Worm (Caenorhabditis elegans) whole organism, late embryonic: ENCODE data around the gene mgrn-1.

Experiments
- F13H6.1 ChIP-seq: sonication (generic microtip); optimal IDR thresholded peaks from 2 replicates; lab custom pipeline; 2016; ENCODE audit warnings: missing genetic modification characterization, missing compliant biosample characterization
- K09A11.1 ChIP-seq: sonication (generic microtip); optimal IDR thresholded peaks from 2 replicates; lab custom pipeline; 2017; ENCODE audit warnings: antibody characterized with exemption, mild to moderate bottlenecking, missing genetic modification characterization, missing compliant biosample characterization; ENCODE audit not compliant: insufficient read depth
- T23F11.4 ChIP-seq: fragments of 200-800 bp; sonication (Bioruptor generic); optimal IDR thresholded peaks from 2 replicates; lab custom pipeline; 2018; ENCODE audit warnings: mild to moderate bottlenecking, missing genetic modification characterization, missing compliant biosample characterization
- ama-1 ChIP-seq: fragments of 150-350 bp; optimal IDR thresholded peaks from 2 replicates; lab custom pipeline; 2014
- ceh-18 ChIP-seq: sonication (generic microtip); optimal IDR thresholded peaks from 2 replicates; lab custom pipeline; 2016; ENCODE audit warnings: missing genetic modification characterization, missing compliant biosample characterization
- ceh-19 ChIP-seq: fragments of 200-800 bp; sonication (Bioruptor generic); optimal IDR thresholded peaks from 2 replicates; lab custom pipeline; 2018; ENCODE audit warnings: mild to moderate bottlenecking, missing genetic modification characterization, missing compliant biosample characterization
- ceh-22 ChIP-seq: sonication (generic microtip); optimal IDR thresholded peaks from 2 replicates; lab custom pipeline; 2017; ENCODE audit warnings: missing biosample characterization, missing genetic modification characterization
- ceh-31 ChIP-seq: sonication (generic microtip); optimal IDR thresholded peaks from 2 replicates; lab custom pipeline; 2016; ENCODE audit warnings: missing genetic modification characterization, missing compliant biosample characterization
- ceh-45 ChIP-seq: fragments of 200-800 bp; sonication (Bioruptor generic); IDR thresholded peaks from 2 replicates; pipeline ENCODE4 v1.3.6; 2022; ENCODE audit warnings: missing genetic modification reagents, missing genetic modification characterization, missing compliant biosample characterization
- ceh-9 ChIP-seq: sonication (generic microtip); optimal IDR thresholded peaks from 2 replicates; lab custom pipeline; 2016; ENCODE audit warnings: mild to moderate bottlenecking, missing genetic modification characterization, inconsistent platforms, missing compliant biosample characterization
- che-1 ChIP-seq: sonication (generic microtip); optimal IDR thresholded peaks from 2 replicates; lab custom pipeline; 2016; ENCODE audit warnings: mild to moderate bottlenecking, missing genetic modification characterization, missing compliant biosample characterization
- dmd-4 ChIP-seq: sonication (generic microtip); optimal IDR thresholded peaks from 2 replicates; lab custom pipeline; 2016; ENCODE audit warnings: borderline replicate concordance, missing genetic modification characterization, missing compliant biosample characterization
- dve-1 ChIP-seq: sonication (generic microtip); optimal IDR thresholded peaks from 2 replicates; lab custom pipeline; 2017; ENCODE audit warnings: antibody characterized with exemption, mild to moderate bottlenecking, missing genetic modification characterization, missing compliant biosample characterization
- elt-4 ChIP-seq: sonication (generic microtip); optimal IDR thresholded peaks from 2 replicates; lab custom pipeline; 2016; ENCODE audit warnings: missing genetic modification characterization, missing compliant biosample characterization
- eyg-1 ChIP-seq: sonication (generic microtip); optimal IDR thresholded peaks from 2 replicates; lab custom pipeline; 2016; ENCODE audit warnings: missing genotype, missing genetic modification characterization, missing compliant biosample characterization
- fkh-10 ChIP-seq: fragments of 150-350 bp; optimal IDR thresholded peaks from 2 replicates; lab custom pipeline; 2014; ENCODE audit warnings: missing biosample characterization, missing genetic modification reagents, missing genetic modification characterization
- gmeb-2 ChIP-seq: sonication (generic microtip); optimal IDR thresholded peaks from 2 replicates; lab custom pipeline; 2016; ENCODE audit warnings: missing genetic modification characterization, inconsistent platforms, missing compliant biosample characterization
- hlh-13 ChIP-seq: fragments of 200-800 bp; sonication (Bioruptor generic); optimal IDR thresholded peaks from 2 replicates; lab custom pipeline; 2018; ENCODE audit warnings: mild to moderate bottlenecking, missing genetic modification characterization, missing compliant biosample characterization
- hlh-15 ChIP-seq: sonication (generic microtip); optimal IDR thresholded peaks from 2 replicates; lab custom pipeline; 2016; ENCODE audit warnings: missing genetic modification characterization, missing compliant biosample characterization
- hlh-6 ChIP-seq: sonication (generic microtip); optimal IDR thresholded peaks from 2 replicates; lab custom pipeline; 2016; ENCODE audit warnings: missing genotype, missing genetic modification characterization, missing compliant biosample characterization
- hlh-8 ChIP-seq: sonication (generic microtip); optimal IDR thresholded peaks from 2 replicates; lab custom pipeline; 2016; ENCODE audit warnings: missing genotype, missing genetic modification characterization, missing compliant biosample characterization
- madf-2 ChIP-seq: sonication (generic microtip); optimal IDR thresholded peaks from 2 replicates; lab custom pipeline; 2017; ENCODE audit warnings: missing genetic modification characterization, missing compliant biosample characterization
- npax-4 ChIP-seq: sonication (generic microtip); optimal IDR thresholded peaks from 2 replicates; lab custom pipeline; 2016; ENCODE audit warnings: missing genetic modification characterization, missing compliant biosample characterization
- pros-1 ChIP-seq: fragments of 150-350 bp; optimal IDR thresholded peaks from 2 replicates; lab custom pipeline; 2014; ENCODE audit warnings: missing biosample characterization, missing genetic modification reagents, missing genetic modification characterization
- rnt-1 ChIP-seq: sonication (generic microtip); optimal IDR thresholded peaks from 2 replicates; lab custom pipeline; 2016; ENCODE audit warnings: missing genetic modification characterization, missing compliant biosample characterization
- sdc-2 ChIP-seq: sonication (generic microtip); optimal IDR thresholded peaks from 2 replicates; lab custom pipeline; 2016; ENCODE audit warnings: missing genotype, missing genetic modification characterization, missing compliant biosample characterization
- sox-4 ChIP-seq: sonication (generic microtip); optimal IDR thresholded peaks from 2 replicates; lab custom pipeline; 2017; ENCODE audit warnings: mild to moderate bottlenecking, missing genetic modification characterization, inconsistent platforms, missing compliant biosample characterization
- syd-9 ChIP-seq: sonication (generic microtip); optimal IDR thresholded peaks from 2 replicates; lab custom pipeline; 2016; ENCODE audit warnings: mild to moderate bottlenecking, missing genetic modification characterization, moderate library complexity, missing compliant biosample characterization
- tbx-2 ChIP-seq: sonication (generic microtip); optimal IDR thresholded peaks from 2 replicates; lab custom pipeline; 2016; ENCODE audit warnings: missing genetic modification characterization, missing compliant biosample characterization
- ttx-3 ChIP-seq: sonication (generic microtip); optimal IDR thresholded peaks from 2 replicates; lab custom pipeline; 2016; ENCODE audit warnings: missing genetic modification reagents, missing genetic modification characterization, missing compliant biosample characterization
- unc-3 ChIP-seq, 2 experiments: fragments of 200-800 bp in 1 of 2; sonication (Bioruptor generic) in 1 of 2; sonication (generic microtip) in 1 of 2; conservative IDR thresholded peaks in 1 of 2; optimal IDR thresholded peaks in 1 of 2; 2 replicates each; pipeline versions ENCODE4 v1.3.6 to Lab custom; 2016 to 2022; ENCODE audit warnings: missing compliant biosample characterization in 2 of 2, missing genetic modification characterization in 2 of 2, missing genetic modification reagents in 1 of 2
- unc-42 ChIP-seq: sonication (generic microtip); optimal IDR thresholded peaks from 2 replicates; lab custom pipeline; 2016; ENCODE audit warnings: missing genotype, missing genetic modification characterization, missing compliant biosample characterization
- unc-55 ChIP-seq: sonication (generic microtip); optimal IDR thresholded peaks from 2 replicates; lab custom pipeline; 2017; ENCODE audit warnings: missing biosample characterization, missing genetic modification reagents, missing genetic modification characterization
- zip-5 ChIP-seq: sonication (generic microtip); optimal IDR thresholded peaks from 2 replicates; lab custom pipeline; 2016; ENCODE audit warnings: missing genetic modification characterization, missing compliant biosample characterization

Gene mgrn-1

DNA sequence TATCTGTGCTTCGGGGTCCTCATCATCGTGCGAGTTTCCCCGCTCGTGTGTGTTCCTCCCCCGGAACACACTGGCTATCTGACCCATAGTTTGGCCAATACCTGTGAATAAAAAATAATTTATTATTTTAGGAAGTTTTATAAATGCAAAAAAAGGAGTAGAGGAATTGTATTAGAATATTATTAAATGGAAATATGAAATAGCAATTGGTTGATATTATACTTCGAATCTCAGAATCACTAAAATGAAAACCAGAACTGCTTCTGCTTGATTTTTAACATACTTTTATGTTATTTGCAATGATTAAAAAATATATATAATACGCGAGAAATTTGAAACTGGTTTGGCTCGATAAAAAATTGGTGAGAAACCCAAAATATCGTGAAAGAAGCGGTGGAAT lies at the start of gene mgrn-1:
TSS of gene mgrn-1 (minus strand) at position 101 of the 400 bp plus-strand sequence.
- TF ChIP-seq rnt-1 (tag; lab: Kevin White, UChicago): no peak
- no peak for TF ChIP-seq unc-55 (GFP tag; lab: Kevin White, UChicago)
- TF ChIP-seq sox-4 (tag; lab: Kevin White, UChicago): no peak
- no peak for TF ChIP-seq npax-4 (tag; lab: Kevin White, UChicago)
- TF ChIP-seq ceh-22 (tag; lab: Kevin White, UChicago): no peak
- no peak for TF ChIP-seq T23F11.4 (GFP tag; lab: Kevin White, UChicago)
- TF ChIP-seq ceh-45 (GFP tag; lab: Robert Waterston, UW): no peak
- no peak for TF ChIP-seq fkh-10 (GFP tag; lab: Kevin White, UChicago)
- TF ChIP-seq dve-1 (tag; lab: Kevin White, UChicago): no peak
- no peak for TF ChIP-seq pros-1 (tag; lab: Kevin White, UChicago)
- no peak for TF ChIP-seq zip-5
- no peak for TF ChIP-seq syd-9 (tag; lab: Kevin White, UChicago)

DNA sequence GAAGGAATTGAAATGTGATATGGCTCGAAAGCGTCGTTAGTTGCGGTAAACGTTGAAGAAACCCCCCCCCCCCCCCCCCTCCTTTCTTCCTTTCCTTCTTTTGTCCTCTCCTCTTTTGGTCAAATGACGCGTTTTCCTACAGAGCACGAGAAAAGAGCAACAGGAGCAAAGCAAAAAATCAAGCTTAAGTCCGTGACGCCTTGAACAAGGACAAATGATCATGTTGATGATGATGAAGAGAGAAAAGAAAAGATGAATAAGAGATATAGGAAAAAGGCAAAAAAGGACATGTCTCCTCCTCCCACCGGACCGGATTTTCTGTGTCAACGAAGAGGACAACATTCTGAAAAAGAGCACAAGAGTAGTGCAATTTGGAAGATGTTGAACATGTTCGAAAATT lies 48.1 kb upstream of the mgrn-1 start:
- no peak for TF ChIP-seq hlh-8 (tag; lab: Kevin White, UChicago)
- no peak for TF ChIP-seq eyg-1 (tag; lab: Kevin White, UChicago)
- no peak for TF ChIP-seq tbx-2 (tag; lab: Kevin White, UChicago)
- no peak for TF ChIP-seq ama-1 (lab: Kevin White, UChicago)
- no peak for TF ChIP-seq hlh-15 (tag; lab: Kevin White, UChicago)
- no peak for TF ChIP-seq ttx-3 (tag; lab: Kevin White, UChicago)
- no peak for TF ChIP-seq ceh-22 (tag; lab: Kevin White, UChicago)
- TF ChIP-seq che-1 (tag; lab: Kevin White, UChicago): no peak
- no peak for TF ChIP-seq K09A11.1 (tag; lab: Kevin White, UChicago)
- TF ChIP-seq sox-4 (tag; lab: Kevin White, UChicago): no peak
- no peak for TF ChIP-seq F13H6.1 (tag; lab: Kevin White, UChicago)
- TF ChIP-seq unc-55 (GFP tag; lab: Kevin White, UChicago): no peak
- TF ChIP-seq, all 69 proteins: peak for 0

DNA sequence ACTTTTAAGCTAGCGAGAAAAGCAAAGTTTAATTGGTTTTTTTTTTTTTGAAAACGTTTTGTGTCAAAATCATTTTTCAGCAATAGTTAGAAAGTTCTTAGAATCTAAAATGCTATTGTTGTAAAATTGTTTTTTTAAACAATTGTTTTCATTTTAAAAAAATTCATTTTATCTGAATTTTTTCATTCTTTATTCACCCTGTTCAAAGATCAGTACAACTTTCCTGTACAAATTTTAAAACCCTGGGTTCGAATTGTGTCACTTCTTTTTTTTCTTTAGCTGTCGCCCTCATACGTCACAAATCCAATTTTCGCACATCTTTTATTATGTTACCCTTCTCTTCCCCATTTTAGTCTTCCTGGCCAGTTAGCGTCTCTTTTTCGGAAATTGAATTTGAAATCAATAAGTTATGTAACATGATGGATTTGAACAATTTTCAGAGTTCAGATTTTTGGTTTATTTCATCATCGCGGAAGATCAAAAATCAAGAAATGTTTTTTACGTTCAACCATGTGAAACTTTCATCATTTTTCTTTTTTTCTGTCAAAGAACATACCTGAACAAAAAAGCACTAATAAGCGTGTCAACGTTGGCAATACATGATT lies 45.3 kb upstream of the mgrn-1 start:
- no peak for TF ChIP-seq ceh-45 (GFP tag; lab: Robert Waterston, UW)
- peak; percentile 100 for TF ChIP-seq unc-42
- TF ChIP-seq, all 69 proteins: peak for 1

DNA sequence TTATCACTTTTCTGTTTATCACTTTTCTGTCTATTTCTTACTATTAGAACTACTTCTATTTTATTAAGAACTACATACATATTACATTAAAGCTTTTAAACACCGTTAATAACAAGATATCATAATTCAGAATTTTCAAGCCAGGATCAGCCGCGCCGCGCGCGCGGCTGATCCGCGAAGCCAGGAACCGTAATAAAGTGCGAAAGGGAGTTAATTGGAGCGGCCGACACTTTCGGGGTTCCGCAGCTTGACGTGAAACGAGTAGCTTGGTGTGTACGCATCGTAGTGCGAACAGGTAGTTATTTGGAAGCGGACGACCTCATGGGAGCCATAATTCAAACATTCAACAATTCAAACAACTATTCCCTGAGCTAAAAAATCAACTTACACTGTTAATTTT lies 43.6 kb upstream of the mgrn-1 start:
- TF ChIP-seq elt-4 (tag; lab: Kevin White, UChicago): no peak
- TF ChIP-seq ceh-18 (tag; lab: Kevin White, UChicago): no peak
- TF ChIP-seq gmeb-2 (tag; lab: Kevin White, UChicago): no peak
- TF ChIP-seq hlh-8 (tag; lab: Kevin White, UChicago): no peak
- no peak for TF ChIP-seq unc-55 (GFP tag; lab: Kevin White, UChicago)
- no peak for TF ChIP-seq ceh-19 (GFP tag; lab: Kevin White, UChicago)
- TF ChIP-seq hlh-13 (GFP tag; lab: Kevin White, UChicago): no peak
- no peak for TF ChIP-seq madf-2 (tag; lab: Kevin White, UChicago)
- TF ChIP-seq unc-3 (GFP tag; conservative IDR thresholded peaks at IDR 0.05; lab: Robert Waterston, UW): no peak
- no peak for TF ChIP-seq unc-3 (tag; optimal IDR thresholded peaks at IDR 0.05; lab: Kevin White, UChicago)
- no peak for TF ChIP-seq ceh-31 (tag; lab: Kevin White, UChicago)
- TF ChIP-seq fkh-10 (GFP tag; lab: Kevin White, UChicago): no peak
- no peak for TF ChIP-seq dmd-4 (tag; lab: Kevin White, UChicago)
- no peak for TF ChIP-seq sox-4 (tag; lab: Kevin White, UChicago)
- no peak for TF ChIP-seq sdc-2 (tag; lab: Kevin White, UChicago)
- no peak for TF ChIP-seq hlh-15 (tag; lab: Kevin White, UChicago)
- TF ChIP-seq hlh-6 (tag; lab: Kevin White, UChicago): no peak
- TF ChIP-seq ceh-9 (tag; lab: Kevin White, UChicago): no peak
- TF ChIP-seq ceh-22 (tag; lab: Kevin White, UChicago): no peak
- TF ChIP-seq rnt-1 (tag; lab: Kevin White, UChicago): no peak
- TF ChIP-seq, all 69 proteins: peak for 0
